In genomic region chr3L:16328207-16328891, dm6 we compare ENCODE assay signal across 1 fruit fly cellular context.
A peak's percentile ranks its signal among the peaks of the same experiment; 100 is the strongest.
TF ChIP-seq lines count a peak whose summit lies in the region.

Gene CG13058 (plus strand): TSS chr3L:16328841.

TF ChIP-seq in whole organism, embryonic, 481 proteins besides CTCF, POLR2A, EP300 and RAD21 (continued from another document and continues in another):
- TF ChIP-seq Dfd (GFP tag; optimal IDR thresholded peaks at IDR 0.05; lab: Kevin White, UChicago) (no peak), Hsf (GFP tag; optimal IDR thresholded peaks at IDR 0.05; lab: Kevin White, UChicago) (peak; percentile 57), CG10431 (GFP tag; optimal IDR thresholded peaks at IDR 0.05; lab: Kevin White, UChicago) (no peak), CG16779 (GFP tag; IDR thresholded peaks at IDR 0.05; lab: Robert Waterston, UW) (no peak), B-H2 (GFP tag; optimal IDR thresholded peaks at IDR 0.05; lab: Kevin White, UChicago) (no peak), CG8944 (GFP tag; optimal IDR thresholded peaks at IDR 0.05; lab: Kevin White, UChicago) (peak; percentile 36), CG10979 (tag; optimal IDR thresholded peaks at IDR 0.05; lab: Kevin White, UChicago) (no peak), pros (GFP tag; optimal IDR thresholded peaks at IDR 0.05; lab: Kevin White, UChicago) (no peak), z (GFP tag; IDR thresholded peaks at IDR 0.05; lab: Robert Waterston, UW) (no peak), p53 (GFP tag; optimal IDR thresholded peaks at IDR 0.05; lab: Kevin White, UChicago) (no peak), CG3726 (GFP tag; IDR thresholded peaks at IDR 0.05; lab: Robert Waterston, UW) (no peak), Sry-β (GFP tag; optimal IDR thresholded peaks at IDR 0.05; lab: Kevin White, UChicago) (no peak), zen2 (GFP tag; IDR thresholded peaks at IDR 0.05; lab: Robert Waterston, UW; ENCODE audit: partially characterized antibody) (no peak), Ravus (GFP tag; IDR thresholded peaks at IDR 0.05; lab: Robert Waterston, UW) (no peak; the same call in 1 of the 2 replicates), pb (GFP tag; optimal IDR thresholded peaks at IDR 0.05; lab: Kevin White, UChicago) (no peak), CG3838 (GFP tag; optimal IDR thresholded peaks at IDR 0.05; lab: Kevin White, UChicago) (peak; percentile 18), odd (GFP tag; optimal IDR thresholded peaks at IDR 0.05; lab: Kevin White, UChicago) (peak; percentile 64), sug (tag; optimal IDR thresholded peaks at IDR 0.05; lab: Kevin White, UChicago) (no peak), CG42726 (GFP tag; IDR thresholded peaks at IDR 0.05; lab: Robert Waterston, UW; ENCODE audit: partially characterized antibody) (no peak), CG32767 (GFP tag; IDR thresholded peaks at IDR 0.05; lab: Robert Waterston, UW) (peak; percentile 71; the same call in 1 of the 2 replicates), dmrt11E (tag; optimal IDR thresholded peaks at IDR 0.05; lab: Kevin White, UChicago) (no peak), CG7963 (GFP tag; IDR thresholded peaks at IDR 0.05; lab: Robert Waterston, UW; ENCODE audit: partially characterized antibody) (no peak), CG7271 (tag; optimal IDR thresholded peaks at IDR 0.05; lab: Kevin White, UChicago) (no peak), Hmx (GFP tag; optimal IDR thresholded peaks at IDR 0.05; lab: Kevin White, UChicago) (no peak), ssp (GFP tag; IDR thresholded peaks at IDR 0.05; lab: Robert Waterston, UW) (no peak), CG3407 (GFP tag; optimal IDR thresholded peaks at IDR 0.05; lab: Kevin White, UChicago) (no peak), Dip3 (GFP tag; optimal IDR thresholded peaks at IDR 0.05; lab: Kevin White, UChicago) (peak; percentile 65), CG17186 (GFP tag; optimal IDR thresholded peaks at IDR 0.05; lab: Kevin White, UChicago) (no peak), dpn (GFP tag; optimal IDR thresholded peaks at IDR 0.05; lab: Kevin White, UChicago) (peak in 1 of 2 experiments; percentile 48), usp (GFP tag; optimal IDR thresholded peaks at IDR 0.05; lab: Kevin White, UChicago) (no peak), CG6254 (GFP tag; optimal IDR thresholded peaks at IDR 0.05; lab: Kevin White, UChicago) (no peak), Ssrp (tag; optimal IDR thresholded peaks at IDR 0.05; lab: Kevin White, UChicago) (no peak), Drgx (GFP tag; IDR thresholded peaks at IDR 0.05; lab: Robert Waterston, UW) (peak; percentile 65), al (GFP tag; IDR thresholded peaks at IDR 0.05; lab: Robert Waterston, UW) (0 out of 2 replicates have a peak, but pooled peaks have one; percentile 23), HmgD (GFP tag; optimal IDR thresholded peaks at IDR 0.05; lab: Kevin White, UChicago) (no peak), gro (GFP tag; optimal IDR thresholded peaks at IDR 0.05; lab: Kevin White, UChicago) (no peak), esg (GFP tag; conservative IDR thresholded peaks at IDR 0.05; lab: Robert Waterston, UW) (peak; percentile 81), jing (GFP tag; optimal IDR thresholded peaks at IDR 0.05; lab: Kevin White, UChicago) (peak; percentile 42), CG14667 (GFP tag; IDR thresholded peaks at IDR 0.05; lab: Robert Waterston, UW) (0 out of 2 replicates have a peak, but pooled peaks have one; percentile 22), ap (GFP tag; IDR thresholded peaks at IDR 0.05; lab: Robert Waterston, UW) (peak; percentile 59), CG3847 (GFP tag; IDR thresholded peaks at IDR 0.05; lab: Robert Waterston, UW) (peak; percentile 77), Stat92E (GFP tag; optimal IDR thresholded peaks at IDR 0.05; lab: Kevin White, UChicago) (no peak), fd3F (GFP tag; optimal IDR thresholded peaks at IDR 0.05; lab: Kevin White, UChicago) (peak; percentile 72), Atf3 (GFP tag; optimal IDR thresholded peaks at IDR 0.05; lab: Kevin White, UChicago) (peak; percentile 44), Six4 (GFP tag; optimal IDR thresholded peaks at IDR 0.05; lab: Kevin White, UChicago) (no peak), ranshi (GFP tag; IDR thresholded peaks at IDR 0.05; lab: Robert Waterston, UW) (peak; percentile 73), Jarid2 (GFP tag; optimal IDR thresholded peaks at IDR 0.05; lab: Kevin White, UChicago) (no peak), CG2120 (GFP tag; optimal IDR thresholded peaks at IDR 0.05; lab: Kevin White, UChicago) (peak; percentile 77), CG11560 (tag; IDR thresholded peaks at IDR 0.05; lab: Robert Waterston, UW) (0 out of 3 replicates have a peak, but pooled peaks have one; percentile 41), twi (tag; optimal IDR thresholded peaks at IDR 0.05; lab: Kevin White, UChicago) (no peak), CG11504 (tag; optimal IDR thresholded peaks at IDR 0.05; lab: Kevin White, UChicago) (peak; percentile 83), CG8388 (GFP tag; optimal IDR thresholded peaks at IDR 0.05; lab: Kevin White, UChicago) (no peak), disco-r (GFP tag; optimal IDR thresholded peaks at IDR 0.05; lab: Kevin White, UChicago) (peak; percentile 13), CG12219 (GFP tag; optimal IDR thresholded peaks at IDR 0.05; lab: Kevin White, UChicago) (peak; percentile 74), CG10321 (GFP tag; IDR thresholded peaks at IDR 0.05; lab: Robert Waterston, UW) (no peak), Doc2 (GFP tag; IDR thresholded peaks at IDR 0.05; lab: Robert Waterston, UW) (peak; percentile 15; the same call in 1 of the 2 replicates), CG11093 (GFP tag; IDR thresholded peaks at IDR 0.05; lab: Robert Waterston, UW) (no peak), kah (GFP tag; optimal IDR thresholded peaks at IDR 0.05; lab: Kevin White, UChicago) (peak; percentile 19), B-H1 (GFP tag; IDR thresholded peaks at IDR 0.05; lab: Robert Waterston, UW) (no peak), dmrt99B (tag; optimal IDR thresholded peaks at IDR 0.05; lab: Kevin White, UChicago) (peak; percentile 77), croc (GFP tag; conservative IDR thresholded peaks at IDR 0.05; lab: Robert Waterston, UW) (no peak), CrebB (tag; optimal IDR thresholded peaks at IDR 0.05; lab: Kevin White, UChicago) (peak; percentile 31), CG9797 (GFP tag; optimal IDR thresholded peaks at IDR 0.05; lab: Kevin White, UChicago) (no peak), Myb (GFP tag; optimal IDR thresholded peaks at IDR 0.05; lab: Kevin White, UChicago) (peak; percentile 16), kay (GFP tag; optimal IDR thresholded peaks at IDR 0.05; lab: Kevin White, UChicago) (no peak), CG9727 (GFP tag; optimal IDR thresholded peaks at IDR 0.05; lab: Kevin White, UChicago) (peak; percentile 38), pzg (GFP tag; optimal IDR thresholded peaks at IDR 0.05; lab: Kevin White, UChicago) (no peak), luna (GFP tag; optimal IDR thresholded peaks at IDR 0.05; lab: Kevin White, UChicago) (no peak), HLH4C (GFP tag; IDR thresholded peaks at IDR 0.05; lab: Robert Waterston, UW; ENCODE audit: partially characterized antibody) (no peak), Optix (GFP tag; IDR thresholded peaks at IDR 0.05; lab: Robert Waterston, UW) (peak; percentile 55; the same call in 1 of the 3 replicates), Ets65A (GFP tag; lab: Kevin White, UChicago) (peak; percentile 45), fu2 (GFP tag; optimal IDR thresholded peaks at IDR 0.05; lab: Kevin White, UChicago) (peak; percentile 47), HLH54F (GFP tag; optimal IDR thresholded peaks at IDR 0.05; lab: Kevin White, UChicago) (peak; percentile 64), Usf (GFP tag; optimal IDR thresholded peaks at IDR 0.05; lab: Kevin White, UChicago) (peak; percentile 12), CG10959 (GFP tag; IDR thresholded peaks at IDR 0.05; lab: Robert Waterston, UW) (no peak), inv (GFP tag; IDR thresholded peaks at IDR 0.05; lab: Robert Waterston, UW; ENCODE audit: partially characterized antibody) (no peak), CG10366 (GFP tag; IDR thresholded peaks at IDR 0.05; lab: Robert Waterston, UW) (peak; percentile 87), Atf-2 (GFP tag; optimal IDR thresholded peaks at IDR 0.05; lab: Kevin White, UChicago) (peak; percentile 4), CG33557 (GFP tag; optimal IDR thresholded peaks at IDR 0.05; lab: Kevin White, UChicago) (no peak), CG30403 (GFP tag; optimal IDR thresholded peaks at IDR 0.05; lab: Kevin White, UChicago) (peak; percentile 61), hkb (optimal IDR thresholded peaks at IDR 0.05; lab: Kevin White, UChicago) (no peak), hkb (GFP tag; IDR thresholded peaks at IDR 0.05; lab: Robert Waterston, UW) (peak; percentile 62), Asciz (GFP tag; optimal IDR thresholded peaks at IDR 0.05; lab: Kevin White, UChicago) (no peak), Dref (GFP tag; IDR thresholded peaks at IDR 0.05; lab: Robert Waterston, UW) (no peak), nerfin-2 (GFP tag; IDR thresholded peaks at IDR 0.05; lab: Robert Waterston, UW; ENCODE audit: partially characterized antibody) (no peak), CG16863 (GFP tag; optimal IDR thresholded peaks at IDR 0.05; lab: Kevin White, UChicago) (peak; percentile 70), CG13775 (GFP tag; optimal IDR thresholded peaks at IDR 0.05; lab: Kevin White, UChicago) (peak; percentile 36), corto (GFP tag; optimal IDR thresholded peaks at IDR 0.05; lab: Kevin White, UChicago) (no peak), eyg (GFP tag; optimal IDR thresholded peaks at IDR 0.05; lab: Kevin White, UChicago) (no peak), Xbp1 (GFP tag; optimal IDR thresholded peaks at IDR 0.05; lab: Kevin White, UChicago) (peak; percentile 60), sens (GFP tag; lab: Kevin White, UChicago) (peak; percentile 40), Taf1 (GFP tag; IDR thresholded peaks at IDR 0.05; lab: Robert Waterston, UW) (no peak), CG3281 (GFP tag; optimal IDR thresholded peaks at IDR 0.05; lab: Kevin White, UChicago) (peak; percentile 43), GATAe (GFP tag; conservative IDR thresholded peaks at IDR 0.05; lab: Robert Waterston, UW) (no peak), crc (GFP tag; optimal IDR thresholded peaks at IDR 0.05; lab: Kevin White, UChicago) (no peak), NfI (GFP tag; optimal IDR thresholded peaks at IDR 0.05; lab: Kevin White, UChicago) (peak; percentile 67), danr (GFP tag; IDR thresholded peaks at IDR 0.05; lab: Robert Waterston, UW) (no peak), Mes4 (GFP tag; optimal IDR thresholded peaks at IDR 0.05; lab: Kevin White, UChicago) (peak; percentile 25), CG18262 (tag; optimal IDR thresholded peaks at IDR 0.05; lab: Kevin White, UChicago) (no peak), CG11695 (GFP tag; IDR thresholded peaks at IDR 0.05; lab: Robert Waterston, UW) (peak; percentile 67), nerfin-1 (tag; optimal IDR thresholded peaks at IDR 0.05; lab: Kevin White, UChicago) (no peak), CG11247 (GFP tag; IDR thresholded peaks at IDR 0.05; lab: Robert Waterston, UW) (no peak), CG15011 (GFP tag; optimal IDR thresholded peaks at IDR 0.05; lab: Kevin White, UChicago) (peak; percentile 13), tio (GFP tag; optimal IDR thresholded peaks at IDR 0.05; lab: Kevin White, UChicago) (peak; percentile 2), CG8765 (GFP tag; IDR thresholded peaks at IDR 0.05; lab: Robert Waterston, UW) (no peak), trh (GFP tag; optimal IDR thresholded peaks at IDR 0.05; lab: Kevin White, UChicago) (no peak), CG1647 (GFP tag; optimal IDR thresholded peaks at IDR 0.05; lab: Kevin White, UChicago) (peak; percentile 44), Vsx1 (GFP tag; optimal IDR thresholded peaks at IDR 0.05; lab: Kevin White, UChicago) (peak; percentile 16), CG15269 (tag; optimal IDR thresholded peaks at IDR 0.05; lab: Kevin White, UChicago) (peak; percentile 86), CG14050 (GFP tag; IDR thresholded peaks at IDR 0.05; lab: Robert Waterston, UW) (peak; percentile 76), Kr (GFP tag; optimal IDR thresholded peaks at IDR 0.05; lab: Kevin White, UChicago) (no peak), Ptx1 (GFP tag; IDR thresholded peaks at IDR 0.05; lab: Robert Waterston, UW) (peak; percentile 64), sob (GFP tag; IDR thresholded peaks at IDR 0.05; lab: Robert Waterston, UW) (no peak), bcd (GFP tag; optimal IDR thresholded peaks at IDR 0.05; lab: Kevin White, UChicago) (peak; percentile 37), crol (GFP tag; IDR thresholded peaks at IDR 0.05; lab: Robert Waterston, UW) (peak; percentile 69), cwo (GFP tag; optimal IDR thresholded peaks at IDR 0.05; lab: Kevin White, UChicago) (peak; percentile 38), CG15479 (GFP tag; optimal IDR thresholded peaks at IDR 0.05; lab: Kevin White, UChicago) (no peak), sr (GFP tag; IDR thresholded peaks at IDR 0.05; lab: Robert Waterston, UW) (no peak), CG32532 (GFP tag; IDR thresholded peaks at IDR 0.05; lab: Robert Waterston, UW) (no peak), Opbp (GFP tag; IDR thresholded peaks at IDR 0.05; lab: Robert Waterston, UW; ENCODE audit: partially characterized antibody) (no peak), CG7786 (GFP tag; optimal IDR thresholded peaks at IDR 0.05; lab: Kevin White, UChicago) (peak; percentile 61), bsh (GFP tag; optimal IDR thresholded peaks at IDR 0.05; lab: Kevin White, UChicago) (peak in 1 of 2 experiments; percentile 3), eve (GFP tag; optimal IDR thresholded peaks at IDR 0.05; lab: Kevin White, UChicago) (no peak), bab2 (GFP tag; optimal IDR thresholded peaks at IDR 0.05; lab: Kevin White, UChicago) (no peak), salm (tag; optimal IDR thresholded peaks at IDR 0.05; lab: Kevin White, UChicago) (no peak), CG9437 (GFP tag; optimal IDR thresholded peaks at IDR 0.05; lab: Kevin White, UChicago) (peak; percentile 50), CG7745 (tag; optimal IDR thresholded peaks at IDR 0.05; lab: Kevin White, UChicago) (no peak), CG6791 (GFP tag; IDR thresholded peaks at IDR 0.05; lab: Robert Waterston, UW; ENCODE audit: partially characterized antibody) (no peak), H2.0 (GFP tag; IDR thresholded peaks at IDR 0.05; lab: Robert Waterston, UW) (peak; percentile 81), CG13287 (GFP tag; IDR thresholded peaks at IDR 0.05; lab: Robert Waterston, UW; ENCODE audit: partially characterized antibody) (no peak), grn (GFP tag; optimal IDR thresholded peaks at IDR 0.05; lab: Kevin White, UChicago) (no peak), CG14441 (GFP tag; IDR thresholded peaks at IDR 0.05; lab: Robert Waterston, UW) (0 out of 2 replicates have a peak, but pooled peaks have one; percentile 41), CG1832 (GFP tag; optimal IDR thresholded peaks at IDR 0.05; lab: Kevin White, UChicago) (no peak), CG15514 (GFP tag; optimal IDR thresholded peaks at IDR 0.05; lab: Kevin White, UChicago) (peak; percentile 51), CG18619 (GFP tag; optimal IDR thresholded peaks at IDR 0.05; lab: Kevin White, UChicago) (peak; percentile 61)
